Worm (Caenorhabditis elegans) whole organism, young adult: ENCODE results near the gene unc-49.

Experiments
- B0019.2 ChIP-seq: fragments of 200-800 bp; sonication (Bioruptor generic); conservative IDR thresholded peaks from 2 replicates; pipeline ENCODE4 v1.3.6; 2022; ENCODE audit warnings: missing genetic modification reagents, missing genetic modification characterization, missing compliant biosample characterization
- B0336.3 ChIP-seq: fragments of 200-800 bp; sonication (Bioruptor generic); IDR thresholded peaks from 2 replicates; pipeline ENCODE4 v1.3.6; 2022; ENCODE audit warnings: missing genetic modification characterization, missing compliant biosample characterization
- F49E8.2 ChIP-seq: sonication (generic microtip); optimal IDR thresholded peaks from 3 replicates; lab custom pipeline; 2017; ENCODE audit warnings: missing genetic modification characterization, mild to moderate bottlenecking, missing compliant biosample characterization, antibody characterized with exemption, moderate library complexity; ENCODE audit not compliant: insufficient read depth
- K11D2.4 ChIP-seq: fragments of 200-800 bp; sonication (Bioruptor generic); IDR thresholded peaks from 2 replicates; pipeline ENCODE4 v1.3.6; 2022; ENCODE audit warnings: missing genetic modification reagents, missing genetic modification characterization, missing compliant biosample characterization
- K12H6.12 ChIP-seq: fragments of 200-800 bp; sonication (Bioruptor generic); optimal IDR thresholded peaks from 2 replicates; lab custom pipeline; 2018; ENCODE audit warnings: mild to moderate bottlenecking, missing genetic modification characterization, missing compliant biosample characterization
- cebp-1 ChIP-seq, 2 experiments: fragments of 200-800 bp in 1 of 2; sonication (Bioruptor generic) in 1 of 2; sonication (generic microtip) in 1 of 2; IDR thresholded peaks in 1 of 2; optimal IDR thresholded peaks in 1 of 2; 2 replicates each; pipeline versions ENCODE4 v1.3.6 to Lab custom; 2017 to 2022; ENCODE audit warnings: missing compliant biosample characterization in 2 of 2, missing genetic modification characterization in 2 of 2, mild to moderate bottlenecking in 1 of 2, missing genetic modification reagents in 1 of 2, moderate library complexity in 1 of 2
- dpff-1 ChIP-seq: sonication (generic microtip); optimal IDR thresholded peaks from 2 replicates; lab custom pipeline; 2017; ENCODE audit warnings: mild to moderate bottlenecking, missing genetic modification characterization, missing compliant biosample characterization
- him-1 ChIP-seq: sonication (generic microtip); optimal IDR thresholded peaks from 2 replicates; lab custom pipeline; 2016; ENCODE audit warnings: missing genotype, missing genetic modification reagents, missing genetic modification characterization, missing compliant biosample characterization
- lin-26 ChIP-seq: fragments of 200-800 bp; sonication (Bioruptor generic); IDR thresholded peaks from 2 replicates; pipeline ENCODE4 v1.3.6; 2022; ENCODE audit warnings: missing genetic modification reagents, missing genetic modification characterization, missing compliant biosample characterization
- lsl-1 ChIP-seq: fragments of 200-800 bp; sonication (Bioruptor generic); optimal IDR thresholded peaks from 2 replicates; lab custom pipeline; 2018; ENCODE audit warnings: mild to moderate bottlenecking, missing genetic modification characterization, moderate library complexity, missing compliant biosample characterization
- nhr-90 ChIP-seq: sonication (generic microtip); optimal IDR thresholded peaks from 2 replicates; lab custom pipeline; 2016; ENCODE audit warnings: missing genotype, mild to moderate bottlenecking, missing genetic modification characterization, missing compliant biosample characterization
- sdz-38 ChIP-seq: sonication (generic microtip); optimal IDR thresholded peaks from 2 replicates; lab custom pipeline; 2016; ENCODE audit warnings: missing genotype, missing genetic modification characterization, missing compliant biosample characterization

DNA sequence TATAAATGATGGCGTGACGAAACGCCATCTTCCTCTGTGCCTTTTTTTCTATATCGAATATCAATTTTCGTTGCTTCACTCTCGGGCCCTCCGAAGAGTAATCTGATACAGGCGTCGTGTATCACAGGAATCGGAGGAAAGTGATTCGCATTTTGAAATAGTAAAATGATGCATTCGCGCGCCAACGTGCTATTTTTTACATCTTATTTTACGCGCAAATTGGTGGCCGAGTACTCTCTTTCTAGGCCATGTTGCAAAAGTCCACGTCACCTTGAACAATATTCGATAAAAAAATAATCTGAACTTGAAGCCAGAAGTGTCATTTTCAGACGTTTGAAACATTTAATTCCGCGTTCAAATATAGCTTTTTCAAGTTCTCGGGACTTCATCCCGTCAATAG, 947 bp upstream of the unc-49 start:
- TF ChIP-seq dpff-1 (tag; lab: Kevin White, UChicago), result no peak
- no peak for TF ChIP-seq K12H6.12 (tag; lab: Kevin White, UChicago)
- no peak for TF ChIP-seq K11D2.4 (GFP tag; lab: Robert Waterston, UW)
- no peak for TF ChIP-seq cebp-1 (GFP tag; IDR thresholded peaks at IDR 0.05; lab: Robert Waterston, UW)
- TF ChIP-seq cebp-1 (tag; optimal IDR thresholded peaks at IDR 0.05; lab: Kevin White, UChicago), result no peak
- TF ChIP-seq sdz-38, result no peak
- TF ChIP-seq B0019.2, result no peak
- no peak for TF ChIP-seq nhr-90 (tag; lab: Kevin White, UChicago)
- TF ChIP-seq him-1, result no peak
- no peak for TF ChIP-seq F49E8.2 (tag; lab: Kevin White, UChicago)
- TF ChIP-seq lsl-1 (GFP tag; lab: Kevin White, UChicago), result no peak
- TF ChIP-seq lin-26 (GFP tag; lab: Robert Waterston, UW), result no peak
- TF ChIP-seq B0336.3 (GFP tag; lab: Robert Waterston, UW), result no peak
